Worm (Caenorhabditis elegans) whole organism, L4 larva: Measurements from ENCODE around the gene srg-29.

Experiments used
- F26F4.8 ChIP-seq: fragments of 200-800 bp; sonication (Bioruptor generic); conservative IDR thresholded peaks from 2 replicates; pipeline ENCODE4 v1.3.6; 2022; ENCODE audit warnings: missing genetic modification characterization, missing compliant biosample characterization
- R02D3.7 ChIP-seq: fragments of 150-350 bp; sonication (generic microtip); optimal IDR thresholded peaks from 3 replicates; lab custom pipeline; 2014; ENCODE audit warnings: missing biosample characterization, missing genetic modification characterization
- daf-12 ChIP-seq: fragments of 150-350 bp; optimal IDR thresholded peaks from 2 replicates; lab custom pipeline; 2014; ENCODE audit warnings: missing biosample characterization, missing genetic modification reagents, missing genetic modification characterization
- egl-27 ChIP-seq: sonication (generic microtip); optimal IDR thresholded peaks from 3 replicates; lab custom pipeline; 2017; ENCODE audit warnings: missing biosample characterization, missing genetic modification reagents, missing genetic modification characterization
- lsy-2 ChIP-seq, 2 experiments: fragments of 150-350 bp in 1 of 2; sonication (generic microtip) in 1 of 2; optimal IDR thresholded peaks; 2 replicates each; lab custom pipeline; 2014 to 2017; ENCODE audit warnings: missing biosample characterization in 2 of 2, missing genetic modification characterization in 2 of 2
- madf-5 ChIP-seq, 2 experiments: fragments of 200-800 bp; sonication (Bioruptor generic); IDR thresholded peaks; 2 replicates each; pipeline ENCODE4 v1.3.6; 2022; ENCODE audit warnings: missing compliant biosample characterization in 2 of 2, missing genetic modification characterization in 2 of 2
- nhr-237 ChIP-seq: sonication (generic microtip); optimal IDR thresholded peaks from 2 replicates; lab custom pipeline; 2017; ENCODE audit warnings: missing biosample characterization, missing genetic modification characterization
- set-16 ChIP-seq: fragments of 200-800 bp; sonication (Bioruptor generic); IDR thresholded peaks from 2 replicates; pipeline ENCODE4 v1.3.6; 2022; ENCODE audit warnings: missing genetic modification reagents, missing genetic modification characterization, missing compliant biosample characterization
- unc-130 ChIP-seq: sonication (generic microtip); optimal IDR thresholded peaks from 2 replicates; lab custom pipeline; 2016; ENCODE audit warnings: missing genetic modification reagents, missing genetic modification characterization, missing compliant biosample characterization

DNA sequence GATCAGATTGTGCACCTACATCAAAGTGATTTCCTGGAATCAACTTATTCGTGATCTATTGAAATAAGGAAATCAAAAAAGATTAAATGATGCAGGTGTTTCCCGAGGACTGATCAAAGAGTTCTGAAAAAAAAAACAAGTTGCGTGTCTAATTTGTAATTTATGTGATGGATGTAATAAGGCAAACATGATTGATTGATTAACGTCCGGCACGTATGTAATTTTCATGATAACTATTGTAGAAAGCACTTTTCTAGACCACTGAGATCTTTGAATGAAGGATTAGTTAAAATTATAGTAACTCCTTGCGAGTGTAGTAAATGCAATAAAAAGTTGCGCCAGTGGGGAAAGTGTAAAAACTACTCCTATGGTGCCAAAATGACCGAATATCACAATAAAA is 8.4 kb downstream of the srg-29 start, which contains the start of gene srg-25:
- no peak for TF ChIP-seq nhr-237
- no peak for TF ChIP-seq F26F4.8 (GFP tag; lab: Robert Waterston, UW)
- no peak for TF ChIP-seq lsy-2 (tag; optimal IDR thresholded peaks at IDR 0.05; lab: Kevin White, UChicago)
- no peak for TF ChIP-seq set-16 (GFP tag; lab: Robert Waterston, UW)
- no peak for TF ChIP-seq daf-12
- TF ChIP-seq madf-5 (GFP tag; IDR thresholded peaks at IDR 0.05; lab: Robert Waterston, UW) = no peak
- no peak for TF ChIP-seq egl-27 (tag; lab: Kevin White, UChicago)
- no peak for TF ChIP-seq unc-130
- no peak for TF ChIP-seq R02D3.7
